Worm (Caenorhabditis elegans) whole organism, midembryonic: ENCODE data around the gene ceh-38.

Source experiments
- T22C8.4 ChIP-seq: fragments of 200-800 bp; sonication (Bioruptor generic); IDR thresholded peaks from 2 replicates; pipeline ENCODE4 v1.3.6; 2022; ENCODE audit warnings: missing genetic modification characterization, missing compliant biosample characterization
- cog-1 ChIP-seq: sonication (generic microtip); optimal IDR thresholded peaks from 2 replicates; lab custom pipeline; 2016; ENCODE audit warnings: missing genetic modification characterization, missing compliant biosample characterization
- flt-1 ChIP-seq: fragments of 200-800 bp; sonication (Bioruptor generic); IDR thresholded peaks from 2 replicates; pipeline ENCODE4 v1.3.6; 2022; ENCODE audit warnings: missing genetic modification characterization, missing compliant biosample characterization
- klf-2 ChIP-seq: fragments of 200-800 bp; sonication (Bioruptor generic); conservative IDR thresholded peaks from 2 replicates; pipeline ENCODE4 v1.3.6; 2022; ENCODE audit warnings: missing genetic modification reagents, missing genetic modification characterization, missing compliant biosample characterization
- med-1 ChIP-seq: sonication (generic microtip); optimal IDR thresholded peaks from 2 replicates; lab custom pipeline; 2017; ENCODE audit warnings: missing genetic modification characterization, mild to moderate bottlenecking, missing compliant biosample characterization, antibody characterized with exemption, missing genetic modification reagents; ENCODE audit not compliant: insufficient read depth
- ref-1 ChIP-seq: fragments of 200-800 bp; sonication (Bioruptor generic); conservative IDR thresholded peaks from 2 replicates; pipeline ENCODE4 v1.3.6; 2022; ENCODE audit warnings: missing genetic modification reagents, missing genetic modification characterization, missing compliant biosample characterization
- ztf-23 ChIP-seq: fragments of 200-800 bp; sonication (Bioruptor generic); IDR thresholded peaks from 2 replicates; pipeline ENCODE4 v1.3.6; 2022; ENCODE audit warnings: missing genetic modification reagents, missing genetic modification characterization, missing compliant biosample characterization
- ztf-29 ChIP-seq: fragments of 200-800 bp; sonication (Bioruptor generic); IDR thresholded peaks from 2 replicates; pipeline ENCODE4 v1.3.6; 2022; ENCODE audit warnings: missing genetic modification reagents, missing genetic modification characterization, missing compliant biosample characterization

DNA sequence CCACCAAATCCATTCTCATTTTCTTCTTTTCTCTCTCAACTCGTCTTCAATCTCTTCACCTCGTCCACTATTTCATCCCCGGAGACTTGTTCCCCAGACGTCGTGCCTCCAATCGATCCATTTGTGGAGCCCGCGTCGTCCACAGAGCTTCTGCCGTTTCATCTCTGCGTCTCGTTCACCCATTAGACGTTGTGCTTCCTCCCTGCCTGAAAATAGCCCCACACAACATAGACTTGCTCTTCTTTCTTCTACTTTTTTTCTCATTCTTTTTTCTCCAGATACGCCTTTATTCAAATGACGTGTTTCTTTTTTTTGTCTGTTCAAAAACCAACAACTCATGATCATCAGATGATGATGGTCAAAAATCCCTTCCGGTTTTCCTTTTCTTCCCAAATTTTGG, 41.6 kb downstream of the ceh-38 start:
- TF ChIP-seq klf-2 (GFP tag; lab: Robert Waterston, UW): no peak
- TF ChIP-seq T22C8.4 (GFP tag; lab: Robert Waterston, UW): no peak
- TF ChIP-seq ztf-23 (GFP tag; lab: Robert Waterston, UW): no peak
- TF ChIP-seq cog-1: no peak
- TF ChIP-seq flt-1 (GFP tag; lab: Robert Waterston, UW): no peak
- no peak for TF ChIP-seq ref-1 (GFP tag; lab: Robert Waterston, UW)
- TF ChIP-seq ztf-29 (GFP tag; lab: Robert Waterston, UW): no peak
- no peak for TF ChIP-seq med-1 (GFP tag; lab: Kevin White, UChicago)
